Worm (Caenorhabditis elegans) whole organism, L2 larva: ENCODE results near the gene bcmo-1.

ENCODE experiments used
- ZK546.5 ChIP-seq: sonication (generic microtip); optimal IDR thresholded peaks from 2 replicates; lab custom pipeline; 2017; ENCODE audit warnings: missing biosample characterization, missing genetic modification characterization
- alr-1 ChIP-seq: fragments of 150-350 bp; optimal IDR thresholded peaks from 2 replicates; lab custom pipeline; 2014; ENCODE audit warnings: missing biosample characterization, missing genetic modification characterization
- aly-2 ChIP-seq: fragments of 150-350 bp; optimal IDR thresholded peaks from 2 replicates; lab custom pipeline; 2014; ENCODE audit warnings: missing biosample characterization, missing genetic modification characterization
- ama-1 ChIP-seq: fragments of 150-350 bp; optimal IDR thresholded peaks from 2 replicates; lab custom pipeline; 2018; ENCODE audit warnings: inconsistent platforms
- ceh-82 ChIP-seq: fragments of 150-350 bp; optimal IDR thresholded peaks from 2 replicates; lab custom pipeline; 2014; ENCODE audit warnings: missing biosample characterization, missing genetic modification characterization
- gmeb-1 ChIP-seq: fragments of 150-350 bp; optimal IDR thresholded peaks from 2 replicates; lab custom pipeline; 2014; ENCODE audit warnings: missing biosample characterization, missing genetic modification characterization
- lin-11 ChIP-seq: fragments of 150-350 bp; sonication (generic microtip); optimal IDR thresholded peaks from 2 replicates; lab custom pipeline; 2014; ENCODE audit warnings: missing biosample characterization, missing genetic modification characterization, inconsistent platforms, mixed read lengths
- lsy-2 ChIP-seq, 2 experiments: fragments of 150-350 bp in 1 of 2; sonication (generic microtip) in 1 of 2; optimal IDR thresholded peaks; 2 replicates each; lab custom pipeline; 2014 to 2017; ENCODE audit warnings: missing biosample characterization in 2 of 2, missing genetic modification characterization in 2 of 2
- nhr-11 ChIP-seq: fragments of 150-350 bp; optimal IDR thresholded peaks from 2 replicates; lab custom pipeline; 2014; ENCODE audit warnings: missing biosample characterization, missing genetic modification characterization
- nhr-12 ChIP-seq: fragments of 150-350 bp; optimal IDR thresholded peaks from 2 replicates; lab custom pipeline; 2014; ENCODE audit warnings: missing biosample characterization, missing genetic modification characterization
- sem-4 ChIP-seq: fragments of 150-350 bp; optimal IDR thresholded peaks from 2 replicates; lab custom pipeline; 2014; ENCODE audit warnings: missing biosample characterization, missing genetic modification reagents, missing genetic modification characterization
- skn-1 ChIP-seq: sonication (generic microtip); optimal IDR thresholded peaks from 2 replicates; lab custom pipeline; 2017; ENCODE audit warnings: missing biosample characterization, missing genetic modification characterization
- ztf-11 ChIP-seq: sonication (generic microtip); optimal IDR thresholded peaks from 2 replicates; lab custom pipeline; 2017; ENCODE audit warnings: missing biosample characterization, missing genetic modification characterization
- ztf-4 ChIP-seq: fragments of 150-350 bp; optimal IDR thresholded peaks from 2 replicates; lab custom pipeline; 2014; ENCODE audit warnings: missing biosample characterization, missing genetic modification characterization

- no peak for TF ChIP-seq ZK546.5 (tag; lab: Kevin White, UChicago)
- TF ChIP-seq sem-4 (tag; lab: Kevin White, UChicago): no peak
- no peak for TF ChIP-seq gmeb-1 (tag; lab: Kevin White, UChicago)
- no peak for TF ChIP-seq aly-2 (tag; lab: Kevin White, UChicago)
- no peak for TF ChIP-seq ceh-82 (tag; lab: Kevin White, UChicago)
- TF ChIP-seq ztf-11 (tag; lab: Kevin White, UChicago): no peak
- no peak for TF ChIP-seq skn-1 (tag; lab: Kevin White, UChicago)
- TF ChIP-seq ama-1: no peak
- TF ChIP-seq lsy-2 (tag; optimal IDR thresholded peaks at IDR 0.05; lab: Kevin White, UChicago): no peak
- TF ChIP-seq ztf-4 (tag; lab: Kevin White, UChicago): no peak
- TF ChIP-seq nhr-12 (tag; lab: Kevin White, UChicago): no peak
- TF ChIP-seq alr-1 (tag; lab: Kevin White, UChicago): no peak
- TF ChIP-seq nhr-11 (tag; lab: Kevin White, UChicago): no peak
- no peak for TF ChIP-seq lin-11 (tag; lab: Kevin White, UChicago)
These were observed 20.8 kb upstream of the bcmo-1 start for ce11 chrII:12809725-12810124.
